Worm (Caenorhabditis elegans) whole organism, mixed stage, embryonic: ENCODE data around the gene cri-2.

ENCODE experiments used
- elt-1 ChIP-seq: sonication (generic microtip); optimal IDR thresholded peaks from 2 replicates; lab custom pipeline; 2017; ENCODE audit warnings: missing genetic modification characterization, mild to moderate bottlenecking, missing compliant biosample characterization, antibody characterized with exemption, moderate library complexity, borderline replicate concordance; ENCODE audit not compliant: insufficient read depth
- pha-4 ChIP-seq: fragments of 150-350 bp; optimal IDR thresholded peaks from 2 replicates; lab custom pipeline; 2018; ENCODE audit warnings: missing biosample characterization, missing genetic modification reagents, missing genetic modification characterization
- sptf-1 ChIP-seq: sonication (generic microtip); optimal IDR thresholded peaks from 2 replicates; lab custom pipeline; 2017; ENCODE audit warnings: mild to moderate bottlenecking, missing genetic modification characterization, moderate library complexity, missing compliant biosample characterization
- unc-62 ChIP-seq: fragments of 150-350 bp; optimal IDR thresholded peaks from 2 replicates; lab custom pipeline; 2014; ENCODE audit warnings: missing biosample characterization, missing genetic modification reagents, missing genetic modification characterization
- ztf-11 ChIP-seq: fragments of 150-350 bp; optimal IDR thresholded peaks from 2 replicates; lab custom pipeline; 2014; ENCODE audit warnings: missing biosample characterization, missing genetic modification characterization

DNA sequence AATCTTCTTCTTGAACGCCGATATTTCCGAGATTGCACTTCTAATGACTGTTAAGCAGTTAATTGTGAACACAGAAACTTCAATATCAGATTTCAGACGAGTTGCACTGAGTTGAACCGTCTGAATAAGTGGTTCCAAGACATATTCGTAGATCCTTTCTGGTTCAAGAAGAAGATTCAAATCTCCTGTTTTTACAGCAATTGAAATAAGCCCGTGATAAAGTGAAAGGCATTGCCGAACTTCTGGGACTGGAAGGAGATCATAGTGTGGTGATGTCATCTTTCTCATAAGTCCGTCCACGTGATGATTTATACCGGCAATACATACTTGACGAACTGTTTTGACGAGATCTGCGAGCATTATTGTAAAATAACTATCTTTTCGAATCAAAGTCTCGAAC lies 17.9 kb downstream of the cri-2 start:
- TF ChIP-seq ztf-11 (tag; lab: Kevin White, UChicago) (no peak), pha-4 (tag; lab: Kevin White, UChicago) (no peak), elt-1 (no peak), sptf-1 (no peak), unc-62 (GFP tag; lab: Kevin White, UChicago) (no peak)
